Worm (Caenorhabditis elegans): Measurements from ENCODE around the gene cht-5.

- TF ChIP-seq ama-1 (optimal IDR thresholded peaks at IDR 0.05) (no peak), fos-1 (tag; optimal IDR thresholded peaks at IDR 0.05) (no peak), lin-39 (tag; optimal IDR thresholded peaks at IDR 0.05) (no peak), R02D3.7 (tag; optimal IDR thresholded peaks at IDR 0.05) (no peak), skn-1 (tag; optimal IDR thresholded peaks at IDR 0.05) (no peak), nhr-11 (tag; optimal IDR thresholded peaks at IDR 0.05) (no peak), peb-1 (tag; optimal IDR thresholded peaks at IDR 0.05) (no peak), unc-55 (GFP tag; optimal IDR thresholded peaks at IDR 0.05) (no peak), ZK546.5 (tag; optimal IDR thresholded peaks at IDR 0.05) (no peak), lin-13 (GFP tag; optimal IDR thresholded peaks at IDR 0.05) (no peak), ztf-11 (tag; optimal IDR thresholded peaks at IDR 0.05) (no peak), elt-1 (tag; optimal IDR thresholded peaks at IDR 0.05) (no peak)
These were observed 35.3 kb downstream of the cht-5 start, which contains the start of gene srsx-27 for ce11 chrV:10149728-10150127.
